Worm (Caenorhabditis elegans): ENCODE results near the gene let-92.

Gene let-92

ce11 chrIV:11897710-11898109, 39.5 kb downstream of the let-92 start:
- no peak for TF ChIP-seq unc-62 (GFP tag; optimal IDR thresholded peaks at IDR 0.05)

ce11 chrIV:11899358-11899757, 41.1 kb downstream of the let-92 start, which contains the start of gene nhr-43:
nhr-43 (plus strand) TSS chrIV:11899590.
- no peak for TF ChIP-seq unc-62 (GFP tag; optimal IDR thresholded peaks at IDR 0.05)

ce11 chrIV:11900399-11900798, 42.2 kb downstream of the let-92 start:
- TF ChIP-seq unc-62 (GFP tag; optimal IDR thresholded peaks at IDR 0.05): no peak

ce11 chrIV:11901215-11901614, 43.0 kb downstream of the let-92 start:
- TF ChIP-seq unc-62 (GFP tag; optimal IDR thresholded peaks at IDR 0.05): no peak

- no peak for TF ChIP-seq unc-62 (GFP tag; optimal IDR thresholded peaks at IDR 0.05)
Observed at ce11 chrIV:11902832-11903231, 44.6 kb downstream of the let-92 start.

- no peak for TF ChIP-seq unc-62 (GFP tag; optimal IDR thresholded peaks at IDR 0.05)
Observed at ce11 chrIV:11903676-11904075, 45.4 kb downstream of the let-92 start.

- no peak for TF ChIP-seq unc-62 (GFP tag; optimal IDR thresholded peaks at IDR 0.05)
Observed at ce11 chrIV:11908733-11909132, 50.5 kb downstream of the let-92 start.
